Worm (Caenorhabditis elegans): ENCODE data around the gene rfc-3.

DNA sequence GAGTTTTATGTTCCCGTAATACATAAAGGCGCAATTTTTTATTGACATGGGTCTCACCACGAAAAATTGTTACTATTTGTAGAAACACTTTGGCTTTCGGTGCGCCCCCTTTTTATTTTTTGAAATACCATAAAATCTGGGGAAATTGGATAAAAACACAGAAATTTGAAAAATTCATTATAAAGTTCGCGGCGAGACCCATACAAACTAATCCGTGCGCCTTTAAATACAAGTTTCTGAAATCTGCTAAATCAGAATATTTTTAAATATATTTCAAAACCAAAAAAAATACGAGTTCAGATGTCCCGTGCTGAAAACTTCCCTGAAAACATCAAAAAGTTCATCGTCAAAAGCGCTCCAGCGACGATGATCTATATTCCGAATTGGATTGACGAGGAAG, 11.8 kb downstream of the rfc-3 start, which contains the start of gene B0564.2:
- TF ChIP-seq unc-98 (GFP tag; IDR thresholded peaks at IDR 0.05) (no peak), alr-1 (tag; optimal IDR thresholded peaks at IDR 0.05; ENCODE audit: borderline replicate concordance) (no peak), ces-1 (GFP tag; optimal IDR thresholded peaks at IDR 0.05) (no peak), skn-1 (tag; optimal IDR thresholded peaks at IDR 0.05) (no peak), tbx-2 (tag; optimal IDR thresholded peaks at IDR 0.05) (no peak), ets-5 (GFP tag; IDR thresholded peaks at IDR 0.05) (no peak), jun-1 (tag; optimal IDR thresholded peaks at IDR 0.05) (no peak), nhr-90 (tag; optimal IDR thresholded peaks at IDR 0.05; ENCODE audit: poor library complexity) (no peak)

Data from whole organism, L1 larva.